Fruit fly (Drosophila melanogaster) whole organism, embryonic: ENCODE data around the gene CG14230.

Experiments used
- CG10543 ChIP-seq: fragments of 200-800 bp; sonication (Bioruptor generic); optimal IDR thresholded peaks from 3 replicates; lab custom pipeline; 2017; ENCODE audit warnings: missing biosample characterization, mild to moderate bottlenecking, missing genetic modification characterization, moderate library complexity
- CG1233 ChIP-seq: fragments of 200-800 bp; sonication (Bioruptor generic); optimal IDR thresholded peaks from 4 replicates; lab custom pipeline; 2018; ENCODE audit warnings: missing biosample characterization, mild to moderate bottlenecking, missing genetic modification characterization
- CG18011 ChIP-seq: fragments of 200-800 bp; sonication (Bioruptor generic); optimal IDR thresholded peaks from 2 replicates; lab custom pipeline; 2017; ENCODE audit warnings: missing biosample characterization, missing genetic modification characterization, mild to moderate bottlenecking, moderate library complexity, missing genotype
- CG3407 ChIP-seq: fragments of 200-800 bp; sonication (Bioruptor generic); optimal IDR thresholded peaks from 2 replicates; lab custom pipeline; 2018; ENCODE audit warnings: missing biosample characterization, mild to moderate bottlenecking, missing genetic modification characterization
- CG4617 ChIP-seq: fragments of 200-800 bp; sonication (Bioruptor generic); optimal IDR thresholded peaks from 3 replicates; lab custom pipeline; 2016; ENCODE audit warnings: missing biosample characterization, missing genetic modification characterization, borderline replicate concordance
- CoRest ChIP-seq: fragments of 200-800 bp; sonication (Bioruptor generic); optimal IDR thresholded peaks from 3 replicates; lab custom pipeline; 2018; ENCODE audit warnings: missing biosample characterization, mild to moderate bottlenecking, missing genetic modification characterization, moderate library complexity
- Dp ChIP-seq: fragments of 200-800 bp; sonication (Bioruptor generic); optimal IDR thresholded peaks from 2 replicates; lab custom pipeline; 2018; ENCODE audit warnings: missing biosample characterization, mild to moderate bottlenecking, missing genetic modification characterization, moderate library complexity
- Myb ChIP-seq: fragments of 200-800 bp; sonication (Bioruptor generic); optimal IDR thresholded peaks from 2 replicates; lab custom pipeline; 2016; ENCODE audit warnings: missing biosample characterization, missing genetic modification characterization
- hth ChIP-seq: fragments of >200 bp; optimal IDR thresholded peaks from 2 replicates; lab custom pipeline; 2017; ENCODE audit warnings: inconsistent platforms
- lmd ChIP-seq: fragments of 200-800 bp; sonication (Bioruptor generic); IDR thresholded peaks from 2 replicates; pipeline ENCODE4 v1.3.6; 2022; ENCODE audit warnings: missing biosample characterization, missing genetic modification characterization
- vnd ChIP-seq: fragments of 200-800 bp; sonication (Bioruptor generic); IDR thresholded peaks from 3 replicates; pipeline ENCODE4 v1.3.6; 2022; ENCODE audit warnings: missing biosample characterization, missing genetic modification characterization; ENCODE audit not compliant: partially characterized antibody

DNA sequence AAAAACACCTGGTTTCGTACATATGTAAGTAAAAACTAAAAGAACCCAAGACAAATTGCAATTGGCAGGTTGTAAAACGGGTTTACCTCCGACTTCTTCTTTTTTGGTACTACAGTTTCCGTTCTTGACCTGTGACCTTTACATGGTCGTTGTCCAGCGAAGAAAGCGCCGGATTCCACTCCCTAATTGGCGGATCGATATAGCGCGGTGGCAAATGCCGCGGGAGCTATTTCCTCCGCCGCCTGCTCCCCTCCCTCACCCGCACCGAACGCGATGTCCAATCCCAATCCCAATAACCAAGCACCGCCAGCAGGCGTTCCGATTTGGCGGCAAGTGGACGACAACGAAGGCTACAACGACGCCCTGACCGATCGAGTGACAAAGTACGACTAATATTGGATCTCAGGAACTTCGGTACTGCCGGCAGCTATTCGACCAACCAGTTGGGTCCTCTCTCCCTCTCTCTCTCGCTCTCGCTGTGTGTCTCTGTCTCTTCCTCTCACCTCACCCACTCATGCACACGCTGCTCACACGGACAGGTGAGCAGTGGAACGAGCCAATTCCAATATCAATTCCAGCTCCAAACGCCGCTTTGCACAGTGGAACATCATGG, 41.3 kb upstream of the CG14230 start:
- TF ChIP-seq CG18011 (GFP tag; lab: Kevin White, UChicago): no peak
- no peak for TF ChIP-seq CG1233 (GFP tag; lab: Kevin White, UChicago)
- no peak for TF ChIP-seq Dp (GFP tag; lab: Kevin White, UChicago)
- TF ChIP-seq CG3407 (GFP tag; lab: Kevin White, UChicago): no peak
- TF ChIP-seq CG10543 (GFP tag; lab: Kevin White, UChicago): no peak
- TF ChIP-seq vnd: no peak
- TF ChIP-seq CG4617: no peak
- no peak for TF ChIP-seq Myb (GFP tag; lab: Kevin White, UChicago)
- TF ChIP-seq hth: no peak
- no peak for TF ChIP-seq lmd (GFP tag; lab: Robert Waterston, UW)
- no peak for TF ChIP-seq CoRest (tag; lab: Kevin White, UChicago)
